Worm (Caenorhabditis elegans) whole organism, L3 larva: ENCODE data around the gene wdr-37.

ENCODE experiments used
- R02D3.7 ChIP-seq: fragments of 150-350 bp; optimal IDR thresholded peaks from 2 replicates; lab custom pipeline; 2014; ENCODE audit warnings: missing biosample characterization, missing genetic modification characterization
- ZK546.5 ChIP-seq: sonication (generic microtip); optimal IDR thresholded peaks from 2 replicates; lab custom pipeline; 2017; ENCODE audit warnings: missing biosample characterization, missing genetic modification characterization
- aly-2 ChIP-seq: fragments of 150-350 bp; optimal IDR thresholded peaks from 2 replicates; lab custom pipeline; 2014; ENCODE audit warnings: missing biosample characterization, missing genetic modification characterization
- ama-1 ChIP-seq: fragments of 150-350 bp; optimal IDR thresholded peaks from 2 replicates; lab custom pipeline; 2018
- ceh-16 ChIP-seq: sonication (generic microtip); optimal IDR thresholded peaks from 2 replicates; lab custom pipeline; 2017; ENCODE audit warnings: missing biosample characterization, missing genetic modification characterization
- ceh-28 ChIP-seq: fragments of 150-350 bp; optimal IDR thresholded peaks from 2 replicates; lab custom pipeline; 2014; ENCODE audit warnings: missing biosample characterization, missing genetic modification reagents, missing genetic modification characterization
- ceh-82 ChIP-seq: fragments of 150-350 bp; optimal IDR thresholded peaks from 2 replicates; lab custom pipeline; 2014; ENCODE audit warnings: missing biosample characterization, missing genetic modification characterization
- ceh-9 ChIP-seq: sonication (generic microtip); optimal IDR thresholded peaks from 2 replicates; lab custom pipeline; 2018; ENCODE audit warnings: missing biosample characterization, missing genetic modification characterization
- daf-12 ChIP-seq: fragments of 150-350 bp; optimal IDR thresholded peaks from 2 replicates; lab custom pipeline; 2014; ENCODE audit warnings: missing biosample characterization, missing genetic modification reagents, missing genetic modification characterization
- egl-27 ChIP-seq: sonication (generic microtip); optimal IDR thresholded peaks from 4 replicates; lab custom pipeline; 2017; ENCODE audit warnings: missing biosample characterization, missing genetic modification reagents, missing genetic modification characterization
- egl-5 ChIP-seq: fragments of 150-350 bp; optimal IDR thresholded peaks from 2 replicates; lab custom pipeline; 2017; ENCODE audit warnings: missing biosample characterization, missing genetic modification reagents, missing genetic modification characterization, inconsistent platforms
- elt-1 ChIP-seq: fragments of 150-350 bp; optimal IDR thresholded peaks from 2 replicates; lab custom pipeline; 2014; ENCODE audit warnings: missing biosample characterization, missing genetic modification characterization
- elt-2 ChIP-seq: sonication (generic microtip); optimal IDR thresholded peaks from 2 replicates; lab custom pipeline; 2016; ENCODE audit warnings: missing genetic modification reagents, mild to moderate bottlenecking, missing genetic modification characterization, missing compliant biosample characterization
- elt-3 ChIP-seq, 3 experiments: fragments of 150-350 bp in 1 of 3; sonication (generic microtip) in 2 of 3; optimal IDR thresholded peaks; 2 replicates in 2 of 3; 4 replicates in 1 of 3; lab custom pipeline; 2014 to 2017; ENCODE audit warnings: missing biosample characterization in 3 of 3, missing genetic modification characterization in 3 of 3
- eor-1 ChIP-seq, 2 experiments: fragments of 150-350 bp; optimal IDR thresholded peaks; 2 replicates each; lab custom pipeline; 2014 to 2018; ENCODE audit warnings: missing biosample characterization in 2 of 2, missing genetic modification characterization in 2 of 2
- fkh-10 ChIP-seq: sonication (generic microtip); optimal IDR thresholded peaks from 2 replicates; lab custom pipeline; 2017; ENCODE audit warnings: missing biosample characterization, missing genetic modification reagents, missing genetic modification characterization
- fkh-2 ChIP-seq: fragments of 150-350 bp; optimal IDR thresholded peaks from 2 replicates; lab custom pipeline; 2014; ENCODE audit warnings: missing biosample characterization, missing genetic modification reagents, missing genetic modification characterization
- fos-1 ChIP-seq: fragments of 150-350 bp; optimal IDR thresholded peaks from 2 replicates; lab custom pipeline; 2014; ENCODE audit warnings: missing biosample characterization, missing genetic modification characterization
- hmg-11 ChIP-seq: sonication (generic microtip); optimal IDR thresholded peaks from 2 replicates; lab custom pipeline; 2016; ENCODE audit warnings: missing genetic modification characterization, missing compliant biosample characterization
- jun-1 ChIP-seq: fragments of 150-350 bp; optimal IDR thresholded peaks from 2 replicates; lab custom pipeline; 2014; ENCODE audit warnings: missing biosample characterization, missing genetic modification reagents, missing genetic modification characterization
- lin-15B ChIP-seq: fragments of 150-350 bp; optimal IDR thresholded peaks from 2 replicates; lab custom pipeline; 2014; ENCODE audit warnings: missing biosample characterization, missing genetic modification characterization
- lin-39 ChIP-seq: fragments of 150-350 bp; optimal IDR thresholded peaks from 2 replicates; lab custom pipeline; 2018; ENCODE audit warnings: missing biosample characterization, missing genetic modification reagents, missing genetic modification characterization
- lsy-12 ChIP-seq: sonication (generic microtip); optimal IDR thresholded peaks from 2 replicates; lab custom pipeline; 2016; ENCODE audit warnings: mild to moderate bottlenecking, missing genetic modification characterization, missing compliant biosample characterization
- mdl-1 ChIP-seq: fragments of 150-350 bp; optimal IDR thresholded peaks from 2 replicates; lab custom pipeline; 2014; ENCODE audit warnings: missing biosample characterization, missing genetic modification characterization
- mml-1 ChIP-seq: fragments of 150-350 bp; sonication (generic microtip); optimal IDR thresholded peaks from 3 replicates; lab custom pipeline; 2014; ENCODE audit warnings: missing biosample characterization, missing genetic modification characterization
- nfya-1 ChIP-seq: sonication (generic microtip); optimal IDR thresholded peaks from 2 replicates; lab custom pipeline; 2017; ENCODE audit warnings: missing genetic modification characterization, mild to moderate bottlenecking, missing compliant biosample characterization, antibody characterized with exemption, moderate library complexity; ENCODE audit not compliant: insufficient read depth
- nhr-11 ChIP-seq: fragments of 150-350 bp; optimal IDR thresholded peaks from 2 replicates; lab custom pipeline; 2014; ENCODE audit warnings: missing biosample characterization, missing genetic modification characterization
- nhr-12 ChIP-seq: fragments of 150-350 bp; optimal IDR thresholded peaks from 2 replicates; lab custom pipeline; 2014; ENCODE audit warnings: missing biosample characterization, missing genetic modification characterization
- nhr-23 ChIP-seq: fragments of 150-350 bp; optimal IDR thresholded peaks from 2 replicates; lab custom pipeline; 2014; ENCODE audit warnings: missing biosample characterization, missing genetic modification reagents, missing genetic modification characterization
- nhr-237 ChIP-seq: fragments of 150-350 bp; optimal IDR thresholded peaks from 2 replicates; lab custom pipeline; 2014; ENCODE audit warnings: missing biosample characterization, missing genetic modification characterization
- nhr-25 ChIP-seq: sonication (generic microtip); optimal IDR thresholded peaks from 2 replicates; lab custom pipeline; 2017; ENCODE audit warnings: missing biosample characterization, missing genetic modification characterization
- nhr-28 ChIP-seq: fragments of 150-350 bp; optimal IDR thresholded peaks from 2 replicates; lab custom pipeline; 2014; ENCODE audit warnings: missing biosample characterization, missing genetic modification characterization
- nhr-43 ChIP-seq: sonication (generic microtip); optimal IDR thresholded peaks from 2 replicates; lab custom pipeline; 2016; ENCODE audit warnings: mild to moderate bottlenecking, missing genetic modification characterization, missing compliant biosample characterization; ENCODE audit not compliant: poor library complexity, severe bottlenecking
- nhr-67 ChIP-seq: fragments of 150-350 bp; optimal IDR thresholded peaks from 2 replicates; lab custom pipeline; 2014; ENCODE audit warnings: missing biosample characterization, missing genetic modification characterization
- nhr-76 ChIP-seq: fragments of 150-350 bp; sonication (generic microtip); optimal IDR thresholded peaks from 5 replicates; lab custom pipeline; 2014; ENCODE audit warnings: missing biosample characterization, missing genetic modification characterization
- nhr-77 ChIP-seq: fragments of 150-350 bp; optimal IDR thresholded peaks from 2 replicates; lab custom pipeline; 2014; ENCODE audit warnings: missing biosample characterization, missing genetic modification characterization
- pha-4 ChIP-seq: fragments of 150-350 bp; optimal IDR thresholded peaks from 2 replicates; lab custom pipeline; 2014; ENCODE audit warnings: missing biosample characterization, missing genetic modification reagents, missing genetic modification characterization
- pqm-1 ChIP-seq: fragments of 150-350 bp; optimal IDR thresholded peaks from 2 replicates; lab custom pipeline; 2017; ENCODE audit warnings: missing biosample characterization, missing genetic modification characterization, inconsistent platforms
- sea-2 ChIP-seq: fragments of 150-350 bp; sonication (generic microtip); optimal IDR thresholded peaks from 4 replicates; lab custom pipeline; 2014; ENCODE audit warnings: missing biosample characterization, missing genetic modification reagents, missing genetic modification characterization
- skn-1 ChIP-seq: fragments of 150-350 bp; optimal IDR thresholded peaks from 2 replicates; lab custom pipeline; 2014; ENCODE audit warnings: missing biosample characterization, missing genetic modification characterization
- snpc-4 ChIP-seq: fragments of 150-350 bp; optimal IDR thresholded peaks from 2 replicates; lab custom pipeline; 2014; ENCODE audit warnings: missing biosample characterization, missing genetic modification characterization
- tbx-2 ChIP-seq: sonication (generic microtip); optimal IDR thresholded peaks from 2 replicates; lab custom pipeline; 2016; ENCODE audit warnings: mild to moderate bottlenecking, missing genetic modification characterization, missing compliant biosample characterization
- unc-39 ChIP-seq: sonication (generic microtip); optimal IDR thresholded peaks from 4 replicates; lab custom pipeline; 2017; ENCODE audit warnings: missing biosample characterization, missing genetic modification characterization
- unc-62 ChIP-seq: fragments of 150-350 bp; sonication (generic microtip); optimal IDR thresholded peaks from 4 replicates; lab custom pipeline; 2014; ENCODE audit warnings: missing biosample characterization, missing genetic modification reagents, missing genetic modification characterization
- zag-1 ChIP-seq: fragments of 150-350 bp; optimal IDR thresholded peaks from 2 replicates; lab custom pipeline; 2014; ENCODE audit warnings: missing biosample characterization, missing genetic modification characterization
- ztf-11 ChIP-seq: fragments of 150-350 bp; optimal IDR thresholded peaks from 2 replicates; lab custom pipeline; 2014; ENCODE audit warnings: missing biosample characterization, missing genetic modification characterization
- ztf-4 ChIP-seq: fragments of 150-350 bp; optimal IDR thresholded peaks from 2 replicates; lab custom pipeline; 2014; ENCODE audit warnings: missing biosample characterization, missing genetic modification characterization

wdr-37 gene

ce11 chrIII:5603439-5603986, 3.7 kb upstream of the wdr-37 start, which contains the start of gene madf-11 (continued):
- TF ChIP-seq ceh-9 (tag; lab: Kevin White, UChicago) (no peak), ama-1 (lab: Kevin White, UChicago) (no peak), ceh-16 (tag; lab: Kevin White, UChicago) (no peak), nhr-67 (no peak), eor-1 (tag; optimal IDR thresholded peaks at IDR 0.05; lab: Kevin White, UChicago) (no peak), lin-39 (tag; lab: Kevin White, UChicago) (peak; percentile 75), lin-15B (peak; percentile 94), ZK546.5 (tag; lab: Kevin White, UChicago) (no peak), mml-1 (tag; lab: Kevin White, UChicago) (no peak), elt-2 (tag; lab: Kevin White, UChicago) (peak; percentile 39), ztf-4 (no peak), pha-4 (tag; lab: Kevin White, UChicago) (peak; percentile 93), hmg-11 (tag; lab: Kevin White, UChicago) (no peak), nhr-23 (tag; lab: Kevin White, UChicago) (peak; percentile 75), pqm-1 (tag; lab: Kevin White, UChicago) (peak; percentile 39), nhr-11 (tag; lab: Kevin White, UChicago) (no peak), lsy-12 (tag; lab: Kevin White, UChicago) (no peak), fos-1 (tag; lab: Kevin White, UChicago) (no peak), unc-39 (no peak), nhr-77 (tag; lab: Kevin White, UChicago) (no peak), elt-1 (tag; lab: Kevin White, UChicago) (no peak), jun-1 (peak; percentile 54)

- TF ChIP-seq aly-2 (tag; lab: Kevin White, UChicago) (no peak), fkh-2 (tag; lab: Kevin White, UChicago) (no peak), lsy-12 (tag; lab: Kevin White, UChicago) (peak; percentile 77), nhr-28 (tag; lab: Kevin White, UChicago) (no peak), egl-27 (tag; lab: Kevin White, UChicago) (peak; percentile 49), zag-1 (no peak), nhr-77 (tag; lab: Kevin White, UChicago) (no peak), lin-39 (tag; lab: Kevin White, UChicago) (peak; percentile 76), ztf-11 (tag; lab: Kevin White, UChicago) (no peak), elt-3 (tag; optimal IDR thresholded peaks at IDR 0.05; lab: Kevin White, UChicago) (peak in 1 of 3 experiments; percentile 10), nfya-1 (tag; lab: Kevin White, UChicago) (peak; percentile 50), lin-15B (peak; percentile 57), egl-5 (tag; lab: Kevin White, UChicago) (peak; percentile 8), pqm-1 (tag; lab: Kevin White, UChicago) (peak; percentile 0), unc-39 (no peak), nhr-76 (tag; lab: Kevin White, UChicago) (no peak), ceh-28 (no peak), snpc-4 (tag; lab: Kevin White, UChicago) (no peak), nhr-25 (tag; lab: Kevin White, UChicago) (peak; percentile 66), elt-2 (tag; lab: Kevin White, UChicago) (peak; percentile 57), nhr-23 (tag; lab: Kevin White, UChicago) (peak; percentile 62), jun-1 (peak; percentile 16), unc-62 (GFP tag; lab: Kevin White, UChicago) (no peak), skn-1 (tag; lab: Kevin White, UChicago) (peak; percentile 51), nhr-11 (tag; lab: Kevin White, UChicago) (no peak), tbx-2 (tag; lab: Kevin White, UChicago) (peak; percentile 56), nhr-237 (tag; lab: Kevin White, UChicago) (no peak), nhr-67 (no peak), elt-1 (tag; lab: Kevin White, UChicago) (no peak), R02D3.7 (tag; lab: Kevin White, UChicago) (peak; percentile 33), pha-4 (tag; lab: Kevin White, UChicago) (peak; percentile 78), ceh-82 (tag; lab: Kevin White, UChicago) (no peak), daf-12 (no peak), ZK546.5 (tag; lab: Kevin White, UChicago) (no peak), sea-2 (GFP tag; lab: Kevin White, UChicago) (no peak), ama-1 (lab: Kevin White, UChicago) (peak; percentile 76), eor-1 (tag; optimal IDR thresholded peaks at IDR 0.05; lab: Kevin White, UChicago) (no peak), mml-1 (tag; lab: Kevin White, UChicago) (no peak), nhr-12 (tag; lab: Kevin White, UChicago) (no peak), hmg-11 (tag; lab: Kevin White, UChicago) (peak; percentile 57), ztf-4 (no peak), fos-1 (tag; lab: Kevin White, UChicago) (no peak), ceh-16 (tag; lab: Kevin White, UChicago) (no peak), ceh-9 (tag; lab: Kevin White, UChicago) (no peak), fkh-10 (GFP tag; lab: Kevin White, UChicago) (no peak), nhr-43 (tag; lab: Kevin White, UChicago) (peak; percentile 86), mdl-1 (tag; lab: Kevin White, UChicago) (no peak)
- TF ChIP-seq, all 47 proteins: peak for 19
Measured at ce11 chrIII:5601999-5602398, 2.1 kb upstream of the wdr-37 start.
